Worm (Caenorhabditis elegans) whole organism, young adult: Measurements from ENCODE around the gene F56H9.2.
A peak's percentile ranks its signal among the peaks of the same experiment; 100 is the strongest.

Source experiments
- B0261.1 ChIP-seq: sonication (generic microtip); optimal IDR thresholded peaks from 2 replicates; lab custom pipeline; 2016; ENCODE audit warnings: mild to moderate bottlenecking, missing genetic modification characterization, moderate library complexity, missing compliant biosample characterization
- C06A6.2 ChIP-seq: fragments of 200-800 bp; sonication (Bioruptor generic); conservative IDR thresholded peaks from 2 replicates; pipeline ENCODE4 v1.3.6; 2022; ENCODE audit warnings: missing genetic modification characterization, missing compliant biosample characterization
- C17E4.6 ChIP-seq: fragments of 200-800 bp; sonication (Bioruptor generic); IDR thresholded peaks from 2 replicates; pipeline ENCODE4 v1.3.6; 2022; ENCODE audit warnings: missing genetic modification reagents, missing genetic modification characterization, missing compliant biosample characterization
- F10E7.11 ChIP-seq: sonication (generic microtip); optimal IDR thresholded peaks from 2 replicates; lab custom pipeline; 2017; ENCODE audit warnings: mild to moderate bottlenecking, missing genetic modification characterization, moderate library complexity, missing compliant biosample characterization
- F33H1.4 ChIP-seq: fragments of 200-800 bp; sonication (Bioruptor generic); IDR thresholded peaks from 2 replicates; pipeline ENCODE4 v1.3.6; 2022; ENCODE audit warnings: missing genetic modification reagents, missing genetic modification characterization, missing compliant biosample characterization
- F37B4.10 ChIP-seq: fragments of 200-800 bp; sonication (Bioruptor generic); IDR thresholded peaks from 2 replicates; pipeline ENCODE4 v1.3.6; 2022; ENCODE audit warnings: missing genetic modification characterization, missing compliant biosample characterization
- F39B2.1 ChIP-seq: fragments of 200-800 bp; sonication (Bioruptor generic); IDR thresholded peaks from 2 replicates; pipeline ENCODE4 v1.3.6; 2022; ENCODE audit warnings: missing genetic modification reagents, missing genetic modification characterization, missing compliant biosample characterization
- F49E8.2 ChIP-seq: sonication (generic microtip); optimal IDR thresholded peaks from 3 replicates; lab custom pipeline; 2017; ENCODE audit warnings: missing genetic modification characterization, mild to moderate bottlenecking, missing compliant biosample characterization, antibody characterized with exemption, moderate library complexity; ENCODE audit not compliant: insufficient read depth
- F55B11.4 ChIP-seq: sonication (generic microtip); optimal IDR thresholded peaks from 2 replicates; lab custom pipeline; 2016; ENCODE audit warnings: missing compliant biosample characterization, missing genetic modification characterization, borderline replicate concordance; ENCODE audit not compliant: insufficient read depth
- K11D2.4 ChIP-seq: fragments of 200-800 bp; sonication (Bioruptor generic); IDR thresholded peaks from 2 replicates; pipeline ENCODE4 v1.3.6; 2022; ENCODE audit warnings: missing genetic modification reagents, missing genetic modification characterization, missing compliant biosample characterization
- T26A5.8 ChIP-seq: sonication (generic microtip); optimal IDR thresholded peaks from 2 replicates; lab custom pipeline; 2016; ENCODE audit warnings: missing genetic modification characterization, missing compliant biosample characterization
- Y95B8A.8 ChIP-seq: fragments of 200-800 bp; sonication (Bioruptor generic); IDR thresholded peaks from 2 replicates; pipeline ENCODE4 v1.3.6; 2022; ENCODE audit warnings: missing genetic modification reagents, missing genetic modification characterization, missing compliant biosample characterization
- ZK185.1 ChIP-seq: sonication (generic microtip); optimal IDR thresholded peaks from 2 replicates; lab custom pipeline; 2016; ENCODE audit warnings: mild to moderate bottlenecking, missing genetic modification characterization, missing compliant biosample characterization; ENCODE audit not compliant: poor library complexity, severe bottlenecking
- athp-1 ChIP-seq: sonication (generic microtip); optimal IDR thresholded peaks from 2 replicates; lab custom pipeline; 2017; ENCODE audit warnings: mild to moderate bottlenecking, missing genetic modification characterization, missing compliant biosample characterization
- bed-1 ChIP-seq: fragments of 200-800 bp; sonication (Bioruptor generic); IDR thresholded peaks from 2 replicates; pipeline ENCODE4 v1.3.6; 2022; ENCODE audit warnings: missing genetic modification reagents, missing genetic modification characterization, missing compliant biosample characterization
- ccch-3 ChIP-seq: fragments of 200-800 bp; sonication (Bioruptor generic); optimal IDR thresholded peaks from 2 replicates; lab custom pipeline; 2018; ENCODE audit warnings: mild to moderate bottlenecking, missing genetic modification characterization, missing compliant biosample characterization
- ceh-100 ChIP-seq: fragments of 200-800 bp; sonication (Bioruptor generic); IDR thresholded peaks from 2 replicates; pipeline ENCODE4 v1.3.6; 2022; ENCODE audit warnings: missing genetic modification reagents, missing genetic modification characterization, missing compliant biosample characterization
- ceh-79 ChIP-seq: sonication (generic microtip); optimal IDR thresholded peaks from 2 replicates; lab custom pipeline; 2017; ENCODE audit warnings: mild to moderate bottlenecking, missing genetic modification characterization, missing compliant biosample characterization
- chd-7 ChIP-seq: sonication (generic microtip); optimal IDR thresholded peaks from 2 replicates; lab custom pipeline; 2016; ENCODE audit warnings: mild to moderate bottlenecking, missing genetic modification characterization, moderate library complexity, missing compliant biosample characterization
- die-1 ChIP-seq: sonication (generic microtip); optimal IDR thresholded peaks from 2 replicates; lab custom pipeline; 2016; ENCODE audit warnings: missing genotype, mild to moderate bottlenecking, missing genetic modification characterization, missing compliant biosample characterization
- dox-1 ChIP-seq: fragments of 200-800 bp; sonication (Bioruptor generic); IDR thresholded peaks from 2 replicates; pipeline ENCODE4 v1.3.6; 2022; ENCODE audit warnings: missing genetic modification reagents, missing genetic modification characterization, missing compliant biosample characterization
- egl-18 ChIP-seq: fragments of 200-800 bp; sonication (Bioruptor generic); IDR thresholded peaks from 2 replicates; pipeline ENCODE4 v1.3.6; 2022; ENCODE audit warnings: missing genetic modification reagents, missing genetic modification characterization, missing compliant biosample characterization
- egl-44 ChIP-seq: fragments of 200-800 bp; sonication (Bioruptor generic); IDR thresholded peaks from 2 replicates; pipeline ENCODE4 v1.3.6; 2022; ENCODE audit warnings: missing genetic modification reagents, missing genetic modification characterization, missing compliant biosample characterization
- egrh-3 ChIP-seq: fragments of 200-800 bp; sonication (Bioruptor generic); IDR thresholded peaks from 2 replicates; pipeline ENCODE4 v1.3.6; 2022; ENCODE audit warnings: missing genetic modification reagents, missing genetic modification characterization, missing compliant biosample characterization
- him-1 ChIP-seq: sonication (generic microtip); optimal IDR thresholded peaks from 2 replicates; lab custom pipeline; 2016; ENCODE audit warnings: missing genotype, missing genetic modification reagents, missing genetic modification characterization, missing compliant biosample characterization
- hsf-1 ChIP-seq: fragments of 200-800 bp; sonication (Bioruptor generic); IDR thresholded peaks from 2 replicates; pipeline ENCODE4 v1.3.6; 2022; ENCODE audit warnings: missing genetic modification reagents, missing genetic modification characterization, missing compliant biosample characterization
- lag-1 ChIP-seq: fragments of 200-800 bp; sonication (Bioruptor generic); IDR thresholded peaks from 2 replicates; pipeline ENCODE4 v1.3.6; 2022; ENCODE audit warnings: missing genetic modification reagents, missing genetic modification characterization, missing compliant biosample characterization
- lin-26 ChIP-seq: fragments of 200-800 bp; sonication (Bioruptor generic); IDR thresholded peaks from 2 replicates; pipeline ENCODE4 v1.3.6; 2022; ENCODE audit warnings: missing genetic modification reagents, missing genetic modification characterization, missing compliant biosample characterization
- lsl-1 ChIP-seq: fragments of 200-800 bp; sonication (Bioruptor generic); optimal IDR thresholded peaks from 2 replicates; lab custom pipeline; 2018; ENCODE audit warnings: mild to moderate bottlenecking, missing genetic modification characterization, moderate library complexity, missing compliant biosample characterization
- mes-4 ChIP-seq: sonication (generic microtip); optimal IDR thresholded peaks from 2 replicates; lab custom pipeline; 2016; ENCODE audit warnings: missing genotype, missing genetic modification characterization, missing compliant biosample characterization
- nfya-1 ChIP-seq: sonication (generic microtip); optimal IDR thresholded peaks from 2 replicates; lab custom pipeline; 2017; ENCODE audit warnings: antibody characterized with exemption, missing compliant biosample characterization, missing genetic modification characterization, borderline replicate concordance; ENCODE audit not compliant: insufficient read depth
- nfya-2 ChIP-seq: fragments of 200-800 bp; sonication (Bioruptor generic); IDR thresholded peaks from 2 replicates; pipeline ENCODE4 v1.3.6; 2022; ENCODE audit warnings: missing genetic modification reagents, missing genetic modification characterization, missing compliant biosample characterization
- nhr-120 ChIP-seq: fragments of 200-800 bp; sonication (Bioruptor generic); IDR thresholded peaks from 2 replicates; pipeline ENCODE4 v1.3.6; 2022; ENCODE audit warnings: missing genetic modification characterization, missing compliant biosample characterization
- nhr-179 ChIP-seq: sonication (generic microtip); optimal IDR thresholded peaks from 2 replicates; lab custom pipeline; 2016; ENCODE audit warnings: mild to moderate bottlenecking, missing genetic modification characterization, missing compliant biosample characterization
- nhr-27 ChIP-seq: fragments of 200-800 bp; sonication (Bioruptor generic); optimal IDR thresholded peaks from 2 replicates; lab custom pipeline; 2018; ENCODE audit warnings: mild to moderate bottlenecking, missing genetic modification characterization, moderate library complexity, missing compliant biosample characterization
- nhr-80 ChIP-seq: sonication (generic microtip); optimal IDR thresholded peaks from 2 replicates; lab custom pipeline; 2016; ENCODE audit warnings: missing genetic modification characterization, missing compliant biosample characterization
- nhr-90 ChIP-seq: sonication (generic microtip); optimal IDR thresholded peaks from 2 replicates; lab custom pipeline; 2016; ENCODE audit warnings: missing genotype, mild to moderate bottlenecking, missing genetic modification characterization, missing compliant biosample characterization
- pbrm-1 ChIP-seq: fragments of 200-800 bp; sonication (Bioruptor generic); IDR thresholded peaks from 2 replicates; pipeline ENCODE4 v1.3.6; 2022; ENCODE audit warnings: missing genetic modification reagents, missing genetic modification characterization, missing compliant biosample characterization
- rcor-1 ChIP-seq: fragments of 200-800 bp; sonication (Bioruptor generic); IDR thresholded peaks from 2 replicates; pipeline ENCODE4 v1.3.6; 2022; ENCODE audit warnings: missing genetic modification reagents, missing genetic modification characterization, missing compliant biosample characterization
- rec-8 ChIP-seq, 2 experiments: sonication (generic microtip); optimal IDR thresholded peaks; 2 replicates each; lab custom pipeline; 2016; ENCODE audit warnings: mild to moderate bottlenecking in 2 of 2, missing genetic modification characterization in 2 of 2, missing genetic modification reagents in 2 of 2, missing genotype in 2 of 2, missing biosample characterization in 1 of 2, missing compliant biosample characterization in 1 of 2, moderate library complexity in 1 of 2
- repo-1 ChIP-seq: sonication (generic microtip); optimal IDR thresholded peaks from 2 replicates; lab custom pipeline; 2017; ENCODE audit warnings: mild to moderate bottlenecking, missing genetic modification characterization, missing compliant biosample characterization
- sdz-38 ChIP-seq: sonication (generic microtip); optimal IDR thresholded peaks from 2 replicates; lab custom pipeline; 2016; ENCODE audit warnings: missing genotype, missing genetic modification characterization, missing compliant biosample characterization
- tbp1 ChIP-seq: fragments of 200-800 bp; sonication (Bioruptor generic); optimal IDR thresholded peaks from 2 replicates; lab custom pipeline; 2018; ENCODE audit warnings: mild to moderate bottlenecking, missing genetic modification characterization, missing compliant biosample characterization
- tlf-1 ChIP-seq: fragments of 200-800 bp; sonication (Bioruptor generic); optimal IDR thresholded peaks from 2 replicates; lab custom pipeline; 2018; ENCODE audit warnings: mild to moderate bottlenecking, missing genetic modification characterization, missing compliant biosample characterization
- unc-130 ChIP-seq: sonication (generic microtip); optimal IDR thresholded peaks from 2 replicates; lab custom pipeline; 2016; ENCODE audit warnings: missing genetic modification reagents, missing genetic modification characterization, missing compliant biosample characterization
- zim-3 ChIP-seq: sonication (generic microtip); optimal IDR thresholded peaks from 2 replicates; lab custom pipeline; 2017; ENCODE audit warnings: mild to moderate bottlenecking, missing genetic modification characterization, moderate library complexity, missing compliant biosample characterization
- ztf-25 ChIP-seq: fragments of 200-800 bp; sonication (Bioruptor generic); IDR thresholded peaks from 2 replicates; pipeline ENCODE4 v1.3.6; 2022; ENCODE audit warnings: missing genetic modification reagents, missing genetic modification characterization, missing compliant biosample characterization
- ztf-26 ChIP-seq: sonication (generic microtip); optimal IDR thresholded peaks from 2 replicates; lab custom pipeline; 2017; ENCODE audit warnings: missing genetic modification characterization, missing compliant biosample characterization
- ztf-6 ChIP-seq: fragments of 200-800 bp; sonication (Bioruptor generic); IDR thresholded peaks from 2 replicates; pipeline ENCODE4 v1.3.6; 2022; ENCODE audit warnings: missing genetic modification reagents, missing genetic modification characterization, missing compliant biosample characterization

The F56H9.2 gene

ce11 chrV:12659426-12659825, 22.0 kb downstream of the F56H9.2 start, which contains the start of gene ccch-3 (continued):
- TF ChIP-seq nfya-1 (tag; lab: Kevin White, UChicago) (no peak), hsf-1 (GFP tag; lab: Robert Waterston, UW) (peak; percentile 60; the same call in 1 of the 2 replicates), Y95B8A.8 (GFP tag; lab: Robert Waterston, UW) (no peak), dox-1 (peak; percentile 72; the same call in 1 of the 2 replicates), lsl-1 (peak; percentile 52), bed-1 (GFP tag; lab: Robert Waterston, UW) (no peak), athp-1 (tag; lab: Kevin White, UChicago) (peak; percentile 32), F55B11.4 (tag; lab: Kevin White, UChicago) (no peak), ztf-26 (tag; lab: Kevin White, UChicago) (no peak), ZK185.1 (no peak), K11D2.4 (GFP tag; lab: Robert Waterston, UW) (0 out of 2 replicates have a peak, but pooled peaks have one; percentile 27), rec-8 (tag; optimal IDR thresholded peaks at IDR 0.05; lab: Kevin White, UChicago) (no peak), unc-130 (peak; percentile 53), die-1 (tag; lab: Kevin White, UChicago) (no peak), sdz-38 (tag; lab: Kevin White, UChicago) (no peak), B0261.1 (tag; lab: Kevin White, UChicago) (peak; percentile 7), F33H1.4 (GFP tag; lab: Robert Waterston, UW) (peak; percentile 26), egl-44 (GFP tag; lab: Robert Waterston, UW) (peak; percentile 47; the same call in 1 of the 2 replicates), nhr-80 (peak; percentile 53), nhr-27 (tag; lab: Kevin White, UChicago) (no peak), ztf-6 (no peak), nhr-179 (tag; lab: Kevin White, UChicago) (no peak), rcor-1 (peak; percentile 71), chd-7 (peak; percentile 51), ccch-3 (GFP tag; lab: Kevin White, UChicago) (no peak), tlf-1 (peak; percentile 59), mes-4 (tag; lab: Kevin White, UChicago) (no peak), F49E8.2 (tag; lab: Kevin White, UChicago) (peak; percentile 20), lin-26 (peak; percentile 44; the same call in 1 of the 2 replicates), nhr-90 (tag; lab: Kevin White, UChicago) (peak; percentile 39), egl-18 (GFP tag; lab: Robert Waterston, UW) (no peak), C06A6.2 (no peak), ceh-100 (GFP tag; lab: Robert Waterston, UW) (0 out of 2 replicates have a peak, but pooled peaks have one; percentile 9), C17E4.6 (peak; percentile 22; the same call in 1 of the 2 replicates), tbp1 (GFP tag; lab: Kevin White, UChicago) (peak; percentile 65), pbrm-1 (GFP tag; lab: Robert Waterston, UW) (peak; percentile 67; the same call in 1 of the 2 replicates), ceh-79 (tag; lab: Kevin White, UChicago) (no peak), F39B2.1 (GFP tag; lab: Robert Waterston, UW) (no peak), ztf-25 (GFP tag; lab: Robert Waterston, UW) (no peak), F37B4.10 (no peak), egrh-3 (GFP tag; lab: Robert Waterston, UW) (no peak), zim-3 (tag; lab: Kevin White, UChicago) (no peak), repo-1 (peak; percentile 1), F10E7.11 (tag; lab: Kevin White, UChicago) (no peak), nhr-120 (no peak), lag-1 (GFP tag; lab: Robert Waterston, UW) (no peak), nfya-2 (GFP tag; lab: Robert Waterston, UW) (no peak), T26A5.8 (no peak), him-1 (tag; lab: Kevin White, UChicago) (peak; percentile 31)
